Fruit fly (Drosophila melanogaster): ENCODE measurements around the gene CG42324.

dm6 chr3L:3472786-3473185 lies 539 bp downstream of the CG42324 start:
- no peak for TF ChIP-seq CG14655 (GFP tag; optimal IDR thresholded peaks at IDR 0.05)
- peak; percentile 29 for TF ChIP-seq Snoo (tag; optimal IDR thresholded peaks at IDR 0.05)
- no peak for TF ChIP-seq EcR (GFP tag; optimal IDR thresholded peaks at IDR 0.05)
- TF ChIP-seq CG34367 (tag; optimal IDR thresholded peaks at IDR 0.05), result peak; percentile 50
- peak; percentile 22 for TF ChIP-seq gl (tag; optimal IDR thresholded peaks at IDR 0.05)
- peak; percentile 21 for TF ChIP-seq Pif1B (GFP tag; optimal IDR thresholded peaks at IDR 0.05)

All from whole organism, pupa.